Fruit fly (Drosophila melanogaster): Measurements from ENCODE around the gene Cln3.
A peak's percentile ranks its signal among the peaks of the same experiment; 100 is the strongest.

The Cln3 gene

dm6 chr3L:17842892-17843703 lies 29.2 kb upstream of the Cln3 start, which contains the start of gene CG5567 (continued):
- TF ChIP-seq phol (tag; optimal IDR thresholded peaks at IDR 0.05) (peak; percentile 2), Adf1 (GFP tag; IDR thresholded peaks at IDR 0.05) (peak; percentile 24; the same call in 1 of the 2 replicates), Hr3 (GFP tag; optimal IDR thresholded peaks at IDR 0.05) (no peak), slp2 (GFP tag; optimal IDR thresholded peaks at IDR 0.05) (no peak), CG4730 (GFP tag; IDR thresholded peaks at IDR 0.05) (no peak), Deaf1 (tag; optimal IDR thresholded peaks at IDR 0.05) (peak; percentile 54), CG2678 (tag; optimal IDR thresholded peaks at IDR 0.05) (peak; percentile 32), chinmo (GFP tag; IDR thresholded peaks at IDR 0.05; ENCODE audit: partially characterized antibody) (0 out of 4 replicates have a peak, but pooled peaks have one; percentile 51), CG6765 (GFP tag; optimal IDR thresholded peaks at IDR 0.05) (no peak), btn (GFP tag; optimal IDR thresholded peaks at IDR 0.05) (no peak), Usf (GFP tag; optimal IDR thresholded peaks at IDR 0.05) (no peak), insv (GFP tag; optimal IDR thresholded peaks at IDR 0.05) (no peak), unc-4 (GFP tag; IDR thresholded peaks at IDR 0.05; ENCODE audit: partially characterized antibody) (0 out of 2 replicates have a peak, but pooled peaks have one; percentile 21), CG13894 (tag; optimal IDR thresholded peaks at IDR 0.05) (peak; percentile 16), Rfx (GFP tag; IDR thresholded peaks at IDR 0.05) (peak; percentile 44; the same call in 1 of the 2 replicates), CrebB (tag; optimal IDR thresholded peaks at IDR 0.05) (peak; percentile 12), trh (GFP tag; optimal IDR thresholded peaks at IDR 0.05) (no peak), CG11398 (GFP tag; optimal IDR thresholded peaks at IDR 0.05) (no peak), exex (tag; optimal IDR thresholded peaks at IDR 0.05) (peak; percentile 52), dati (GFP tag; IDR thresholded peaks at IDR 0.05) (no peak), Abd-B (GFP tag; optimal IDR thresholded peaks at IDR 0.05) (no peak), lola (GFP tag; optimal IDR thresholded peaks at IDR 0.05) (no peak), CG12744 (GFP tag; optimal IDR thresholded peaks at IDR 0.05) (no peak), Ada2b (GFP tag; IDR thresholded peaks at IDR 0.05) (no peak), CG13123 (GFP tag; optimal IDR thresholded peaks at IDR 0.05) (no peak), Oaz (GFP tag; IDR thresholded peaks at IDR 0.05) (no peak), Hand (GFP tag; optimal IDR thresholded peaks at IDR 0.05) (no peak), fd96Cb (tag; optimal IDR thresholded peaks at IDR 0.05) (no peak), CG17912 (GFP tag; optimal IDR thresholded peaks at IDR 0.05) (no peak), gem (tag; optimal IDR thresholded peaks at IDR 0.05) (peak; percentile 23), Fer2 (tag; optimal IDR thresholded peaks at IDR 0.05) (no peak), CG15011 (GFP tag; optimal IDR thresholded peaks at IDR 0.05) (no peak), CG15601 (tag; optimal IDR thresholded peaks at IDR 0.05) (no peak), wek (GFP tag; optimal IDR thresholded peaks at IDR 0.05) (no peak), pho (GFP tag; optimal IDR thresholded peaks at IDR 0.05) (no peak), Hmr (GFP tag; optimal IDR thresholded peaks at IDR 0.05) (no peak), MESR4 (GFP tag; optimal IDR thresholded peaks at IDR 0.05) (peak; percentile 74), Pdp1 (GFP tag; optimal IDR thresholded peaks at IDR 0.05) (peak in 1 of 2 experiments; percentile 93), Sry-δ (GFP tag; optimal IDR thresholded peaks at IDR 0.05) (no peak), sug (tag; optimal IDR thresholded peaks at IDR 0.05) (peak; percentile 36), Oli (tag; optimal IDR thresholded peaks at IDR 0.05) (peak; percentile 2), ERR (GFP tag; optimal IDR thresholded peaks at IDR 0.05) (peak; percentile 80), MBD-R2 (GFP tag; IDR thresholded peaks at IDR 0.05) (0 out of 2 replicates have a peak, but pooled peaks have one; percentile 41), dpn (GFP tag; optimal IDR thresholded peaks at IDR 0.05) (peak in 1 of 2 experiments; percentile 21), Atf6 (GFP tag; IDR thresholded peaks at IDR 0.05) (0 out of 2 replicates have a peak, but pooled peaks have one; percentile 25), Elba2 (GFP tag; optimal IDR thresholded peaks at IDR 0.05) (no peak), kah (GFP tag; optimal IDR thresholded peaks at IDR 0.05) (peak; percentile 95), CG17359 (tag; optimal IDR thresholded peaks at IDR 0.05) (peak; percentile 9)

Data from whole organism, embryonic.